Worm (Caenorhabditis elegans): Measurements from ENCODE around the gene lgc-54.

The lgc-54 gene

DNA sequence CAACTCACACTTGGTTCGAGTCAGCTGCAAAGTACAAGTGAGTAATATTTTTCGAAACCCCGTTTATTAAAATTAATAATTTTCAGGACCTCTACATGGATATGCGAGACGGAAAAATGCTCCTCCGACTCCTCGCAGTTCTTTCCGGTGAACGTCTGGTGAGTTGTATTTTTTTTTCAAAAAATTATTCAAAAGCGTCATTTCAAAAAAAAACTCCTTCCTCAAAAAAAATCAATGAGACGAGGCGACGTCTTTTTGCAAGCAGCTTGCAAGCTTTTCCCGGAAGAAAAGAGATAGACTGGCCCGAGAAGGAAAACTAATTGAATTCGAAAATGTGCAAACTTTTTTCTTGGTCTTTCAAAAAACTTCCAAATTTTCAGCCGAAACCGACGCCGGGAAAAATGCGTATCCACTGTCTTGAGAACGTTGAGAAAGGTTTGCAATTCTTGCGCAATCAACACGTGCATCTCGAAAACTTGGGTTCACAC, 36.1 kb upstream of the lgc-54 start:
- TF ChIP-seq dpl-1 (GFP tag; optimal IDR thresholded peaks at IDR 0.05) = no peak
- TF ChIP-seq aptf-2 (GFP tag; conservative IDR thresholded peaks at IDR 0.05) = no peak
- TF ChIP-seq ztf-3 (GFP tag; optimal IDR thresholded peaks at IDR 0.05) = no peak
- TF ChIP-seq sdz-38 (tag; optimal IDR thresholded peaks at IDR 0.05) = no peak
- TF ChIP-seq mel-28 (tag; optimal IDR thresholded peaks at IDR 0.05; ENCODE audit: borderline replicate concordance) = no peak
- no peak for TF ChIP-seq rcor-1 (GFP tag; IDR thresholded peaks at IDR 0.05)
- no peak for TF ChIP-seq madf-10 (tag; optimal IDR thresholded peaks at IDR 0.05)
- no peak for TF ChIP-seq attf-5 (GFP tag; optimal IDR thresholded peaks at IDR 0.05)
- TF ChIP-seq madf-3 (GFP tag; IDR thresholded peaks at IDR 0.05) = no peak
- no peak for TF ChIP-seq xnd-1 (tag; optimal IDR thresholded peaks at IDR 0.05)
- TF ChIP-seq rec-8 (tag; optimal IDR thresholded peaks at IDR 0.05) = no peak
- no peak for TF ChIP-seq K12H6.12 (tag; optimal IDR thresholded peaks at IDR 0.05)
- no peak for TF ChIP-seq athp-1 (tag; optimal IDR thresholded peaks at IDR 0.05)
- TF ChIP-seq nhr-120 (GFP tag; IDR thresholded peaks at IDR 0.05) = no peak
- no peak for TF ChIP-seq ekl-4 (GFP tag; IDR thresholded peaks at IDR 0.05)
- TF ChIP-seq mcd-1 (GFP tag; IDR thresholded peaks at IDR 0.05) = no peak
- no peak for TF ChIP-seq F52B5.7 (tag; optimal IDR thresholded peaks at IDR 0.05)
- no peak for TF ChIP-seq F23B12.7 (tag; optimal IDR thresholded peaks at IDR 0.05; ENCODE audit: insufficient read depth)
- TF ChIP-seq F22D6.2 (tag; optimal IDR thresholded peaks at IDR 0.05) = no peak

DNA sequence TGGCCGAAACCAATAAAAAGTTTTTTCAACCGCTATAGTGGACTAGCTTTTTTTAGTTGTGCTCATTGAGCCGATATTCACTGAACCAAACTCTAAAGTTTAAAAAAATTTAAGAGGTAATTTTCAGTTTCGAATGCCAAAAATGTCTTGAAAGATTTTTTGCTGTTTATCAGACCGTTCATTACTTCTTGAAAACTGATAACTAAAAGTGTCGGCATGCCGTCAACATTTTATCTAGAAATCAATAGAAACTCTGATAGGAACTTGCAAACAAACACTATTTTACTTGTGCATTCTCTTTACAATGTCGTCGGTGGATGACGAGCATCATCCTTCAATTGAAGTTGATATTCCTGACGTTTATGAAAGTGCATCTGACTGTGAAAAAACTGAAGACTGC, 35.3 kb upstream of the lgc-54 start:
- TF ChIP-seq dox-1 (GFP tag; IDR thresholded peaks at IDR 0.05) (peak; percentile 19; the same call in 1 of the 2 replicates), xnd-1 (tag; optimal IDR thresholded peaks at IDR 0.05) (no peak), lin-26 (GFP tag; IDR thresholded peaks at IDR 0.05) (no peak), fkh-3 (tag; optimal IDR thresholded peaks at IDR 0.05) (no peak), nhr-80 (tag; optimal IDR thresholded peaks at IDR 0.05) (peak; percentile 81), hlh-26 (GFP tag; conservative IDR thresholded peaks at IDR 0.05) (no peak), snpc-3.4 (tag; optimal IDR thresholded peaks at IDR 0.05) (no peak)

DNA sequence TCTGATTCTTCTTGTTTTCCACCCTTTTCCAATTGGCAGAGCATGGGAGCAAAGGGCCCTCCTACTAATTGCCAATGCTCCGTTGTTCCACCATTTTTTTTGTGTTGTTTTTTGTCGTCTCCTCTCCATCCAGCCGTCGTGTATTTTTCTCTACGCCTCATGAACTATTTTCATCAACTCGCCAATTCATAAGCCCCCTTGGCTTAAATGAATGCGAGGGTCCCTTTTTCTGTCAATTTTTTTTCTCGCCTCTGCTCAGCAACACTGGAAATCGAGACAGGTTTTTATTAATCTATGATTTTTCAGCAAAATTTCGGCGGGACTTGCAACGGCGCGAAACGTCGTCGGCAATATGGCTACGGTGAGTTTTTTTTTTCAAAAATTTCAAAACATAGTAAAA, 34.6 kb upstream of the lgc-54 start, which contains the start of gene unc-70:
Gene unc-70 (plus strand): TSS at position 301 of the 400 bp plus-strand sequence.
- TF ChIP-seq F57C9.4 (tag; optimal IDR thresholded peaks at IDR 0.05) (no peak), ztf-22 (GFP tag; optimal IDR thresholded peaks at IDR 0.05) (no peak), B0035.1 (tag; optimal IDR thresholded peaks at IDR 0.05) (no peak), akir-1 (GFP tag; optimal IDR thresholded peaks at IDR 0.05) (no peak), F23B12.7 (tag; optimal IDR thresholded peaks at IDR 0.05; ENCODE audit: insufficient read depth) (no peak), ceh-27 (GFP tag; optimal IDR thresholded peaks at IDR 0.05) (no peak), efl-1 (GFP tag; optimal IDR thresholded peaks at IDR 0.05) (no peak), madf-8 (GFP tag; conservative IDR thresholded peaks at IDR 0.05) (no peak), ztf-18 (tag; optimal IDR thresholded peaks at IDR 0.05) (no peak), F55B11.4 (tag; optimal IDR thresholded peaks at IDR 0.05; ENCODE audit: borderline replicate concordance, insufficient read depth) (no peak), lag-1 (GFP tag; IDR thresholded peaks at IDR 0.05) (no peak), F49E8.2 (tag; optimal IDR thresholded peaks at IDR 0.05; ENCODE audit: insufficient read depth) (no peak), nfya-1 (tag; optimal IDR thresholded peaks at IDR 0.05; ENCODE audit: borderline replicate concordance, insufficient read depth) (no peak), die-1 (tag; optimal IDR thresholded peaks at IDR 0.05) (no peak), bed-2 (GFP tag; IDR thresholded peaks at IDR 0.05) (no peak), bed-1 (GFP tag; IDR thresholded peaks at IDR 0.05) (no peak)
